Worm (Caenorhabditis elegans) whole organism, young adult: ENCODE results near the gene rps-3.
A peak's percentile ranks its signal among the peaks of the same experiment; 100 is the strongest.

Experiments used
- B0035.1 ChIP-seq: sonication (generic microtip); optimal IDR thresholded peaks from 2 replicates; lab custom pipeline; 2016; ENCODE audit warnings: missing genetic modification characterization, mild to moderate bottlenecking, missing compliant biosample characterization, missing genotype, missing genetic modification reagents
- B0261.1 ChIP-seq: sonication (generic microtip); optimal IDR thresholded peaks from 2 replicates; lab custom pipeline; 2016; ENCODE audit warnings: mild to moderate bottlenecking, missing genetic modification characterization, moderate library complexity, missing compliant biosample characterization
- B0336.3 ChIP-seq: fragments of 200-800 bp; sonication (Bioruptor generic); IDR thresholded peaks from 2 replicates; pipeline ENCODE4 v1.3.6; 2022; ENCODE audit warnings: missing genetic modification characterization, missing compliant biosample characterization
- F49E8.2 ChIP-seq: sonication (generic microtip); optimal IDR thresholded peaks from 3 replicates; lab custom pipeline; 2017; ENCODE audit warnings: missing genetic modification characterization, mild to moderate bottlenecking, missing compliant biosample characterization, antibody characterized with exemption, moderate library complexity; ENCODE audit not compliant: insufficient read depth
- T26A5.8 ChIP-seq: sonication (generic microtip); optimal IDR thresholded peaks from 2 replicates; lab custom pipeline; 2016; ENCODE audit warnings: missing genetic modification characterization, missing compliant biosample characterization
- Y53F4B.3 ChIP-seq: fragments of 200-800 bp; sonication (Bioruptor generic); IDR thresholded peaks from 2 replicates; pipeline ENCODE4 v1.3.6; 2022; ENCODE audit warnings: missing genetic modification reagents, missing genetic modification characterization, missing compliant biosample characterization
- Y53G8AR.9 ChIP-seq: fragments of 200-800 bp; sonication (Bioruptor generic); conservative IDR thresholded peaks from 2 replicates; pipeline ENCODE4 v1.3.6; 2022; ENCODE audit warnings: missing genetic modification reagents, missing genetic modification characterization, missing compliant biosample characterization
- Y56A3A.18 ChIP-seq: fragments of 200-800 bp; sonication (Bioruptor generic); IDR thresholded peaks from 2 replicates; pipeline ENCODE4 v1.3.6; 2022; ENCODE audit warnings: missing genetic modification reagents, missing genetic modification characterization, missing compliant biosample characterization
- Y67H2A.10 ChIP-seq: fragments of 200-800 bp; sonication (Bioruptor generic); conservative IDR thresholded peaks from 2 replicates; pipeline ENCODE4 v1.3.6; 2022; ENCODE audit warnings: missing genetic modification reagents, missing genetic modification characterization, missing compliant biosample characterization
- Y79H2A.3 ChIP-seq: fragments of 200-800 bp; sonication (Bioruptor generic); conservative IDR thresholded peaks from 2 replicates; pipeline ENCODE4 v1.3.6; 2022; ENCODE audit warnings: missing genetic modification reagents, missing genetic modification characterization, missing compliant biosample characterization
- akir-1 ChIP-seq: fragments of 200-800 bp; sonication (Bioruptor generic); optimal IDR thresholded peaks from 2 replicates; lab custom pipeline; 2018; ENCODE audit warnings: mild to moderate bottlenecking, missing genetic modification characterization, moderate library complexity, missing compliant biosample characterization
- attf-3 ChIP-seq: fragments of 200-800 bp; sonication (Bioruptor generic); conservative IDR thresholded peaks from 2 replicates; pipeline ENCODE4 v1.3.6; 2022; ENCODE audit warnings: missing genetic modification reagents, missing genetic modification characterization, missing compliant biosample characterization
- attf-5 ChIP-seq: fragments of 200-800 bp; sonication (Bioruptor generic); optimal IDR thresholded peaks from 2 replicates; lab custom pipeline; 2018; ENCODE audit warnings: mild to moderate bottlenecking, missing genetic modification characterization, missing compliant biosample characterization
- bed-2 ChIP-seq: fragments of 200-800 bp; sonication (Bioruptor generic); IDR thresholded peaks from 2 replicates; pipeline ENCODE4 v1.3.6; 2022; ENCODE audit warnings: missing genetic modification reagents, missing genetic modification characterization, missing compliant biosample characterization
- cebp-1 ChIP-seq, 2 experiments: fragments of 200-800 bp in 1 of 2; sonication (Bioruptor generic) in 1 of 2; sonication (generic microtip) in 1 of 2; IDR thresholded peaks in 1 of 2; optimal IDR thresholded peaks in 1 of 2; 2 replicates each; pipeline versions ENCODE4 v1.3.6 to Lab custom; 2017 to 2022; ENCODE audit warnings: missing compliant biosample characterization in 2 of 2, missing genetic modification characterization in 2 of 2, mild to moderate bottlenecking in 1 of 2, missing genetic modification reagents in 1 of 2, moderate library complexity in 1 of 2
- ceh-100 ChIP-seq: fragments of 200-800 bp; sonication (Bioruptor generic); IDR thresholded peaks from 2 replicates; pipeline ENCODE4 v1.3.6; 2022; ENCODE audit warnings: missing genetic modification reagents, missing genetic modification characterization, missing compliant biosample characterization
- ceh-27 ChIP-seq: fragments of 200-800 bp; sonication (Bioruptor generic); optimal IDR thresholded peaks from 2 replicates; lab custom pipeline; 2018; ENCODE audit warnings: mild to moderate bottlenecking, missing genetic modification characterization, moderate library complexity, missing compliant biosample characterization
- ceh-58 ChIP-seq: fragments of 200-800 bp; sonication (Bioruptor generic); IDR thresholded peaks from 2 replicates; pipeline ENCODE4 v1.3.6; 2022; ENCODE audit warnings: missing genetic modification characterization, missing compliant biosample characterization
- ceh-79 ChIP-seq: sonication (generic microtip); optimal IDR thresholded peaks from 2 replicates; lab custom pipeline; 2017; ENCODE audit warnings: mild to moderate bottlenecking, missing genetic modification characterization, missing compliant biosample characterization
- efl-1 ChIP-seq: fragments of 150-350 bp; optimal IDR thresholded peaks from 2 replicates; lab custom pipeline; 2014; ENCODE audit warnings: missing biosample characterization, missing genetic modification reagents, missing genetic modification characterization
- egl-18 ChIP-seq: fragments of 200-800 bp; sonication (Bioruptor generic); IDR thresholded peaks from 2 replicates; pipeline ENCODE4 v1.3.6; 2022; ENCODE audit warnings: missing genetic modification reagents, missing genetic modification characterization, missing compliant biosample characterization
- fkh-3 ChIP-seq: sonication (generic microtip); optimal IDR thresholded peaks from 2 replicates; lab custom pipeline; 2016; ENCODE audit warnings: mild to moderate bottlenecking, missing genetic modification characterization, missing compliant biosample characterization
- hlh-12 ChIP-seq: sonication (generic microtip); optimal IDR thresholded peaks from 2 replicates; lab custom pipeline; 2016; ENCODE audit warnings: missing genetic modification characterization, missing compliant biosample characterization
- hlh-26 ChIP-seq: fragments of 200-800 bp; sonication (Bioruptor generic); conservative IDR thresholded peaks from 2 replicates; pipeline ENCODE4 v1.3.6; 2022; ENCODE audit warnings: missing genetic modification reagents, missing genetic modification characterization, missing compliant biosample characterization
- hmg-1.2 ChIP-seq: fragments of 200-800 bp; sonication (Bioruptor generic); IDR thresholded peaks from 2 replicates; pipeline ENCODE4 v1.3.6; 2022; ENCODE audit warnings: missing genetic modification reagents, missing genetic modification characterization, missing compliant biosample characterization
- hmg-20 ChIP-seq: fragments of 200-800 bp; sonication (Bioruptor generic); IDR thresholded peaks from 2 replicates; pipeline ENCODE4 v1.3.6; 2022; ENCODE audit warnings: missing genetic modification reagents, missing genetic modification characterization, missing compliant biosample characterization
- hrde-1 ChIP-seq: sonication (generic microtip); optimal IDR thresholded peaks from 2 replicates; lab custom pipeline; 2016; ENCODE audit warnings: missing genetic modification characterization, mild to moderate bottlenecking, missing compliant biosample characterization, moderate library complexity, missing genotype, missing genetic modification reagents, borderline replicate concordance
- hsf-1 ChIP-seq: fragments of 200-800 bp; sonication (Bioruptor generic); IDR thresholded peaks from 2 replicates; pipeline ENCODE4 v1.3.6; 2022; ENCODE audit warnings: missing genetic modification reagents, missing genetic modification characterization, missing compliant biosample characterization
- let-526 ChIP-seq: fragments of 200-800 bp; sonication (Bioruptor generic); IDR thresholded peaks from 2 replicates; pipeline ENCODE4 v1.3.6; 2022; ENCODE audit warnings: missing genetic modification reagents, missing genetic modification characterization, missing compliant biosample characterization
- lin-40 ChIP-seq: sonication (generic microtip); optimal IDR thresholded peaks from 2 replicates; lab custom pipeline; 2016; ENCODE audit warnings: missing genetic modification characterization, mild to moderate bottlenecking, missing compliant biosample characterization, missing genotype, missing genetic modification reagents
- lsl-1 ChIP-seq: fragments of 200-800 bp; sonication (Bioruptor generic); optimal IDR thresholded peaks from 2 replicates; lab custom pipeline; 2018; ENCODE audit warnings: mild to moderate bottlenecking, missing genetic modification characterization, moderate library complexity, missing compliant biosample characterization
- lsy-27 ChIP-seq: sonication (generic microtip); optimal IDR thresholded peaks from 2 replicates; lab custom pipeline; 2017; ENCODE audit warnings: missing genetic modification characterization, mild to moderate bottlenecking, missing compliant biosample characterization, antibody characterized with exemption, missing genotype, borderline replicate concordance; ENCODE audit not compliant: insufficient read depth
- madf-10 ChIP-seq: sonication (generic microtip); optimal IDR thresholded peaks from 2 replicates; lab custom pipeline; 2016; ENCODE audit warnings: mild to moderate bottlenecking, missing genetic modification characterization, missing compliant biosample characterization
- madf-6 ChIP-seq: fragments of 200-800 bp; sonication (Bioruptor generic); IDR thresholded peaks from 2 replicates; pipeline ENCODE4 v1.3.6; 2022; ENCODE audit warnings: missing genetic modification reagents, missing genetic modification characterization, missing compliant biosample characterization
- mcd-1 ChIP-seq: fragments of 200-800 bp; sonication (Bioruptor generic); IDR thresholded peaks from 2 replicates; pipeline ENCODE4 v1.3.6; 2022; ENCODE audit warnings: missing genetic modification reagents, missing genetic modification characterization, missing compliant biosample characterization
- mel-28 ChIP-seq: sonication (generic microtip); optimal IDR thresholded peaks from 2 replicates; lab custom pipeline; 2016; ENCODE audit warnings: borderline replicate concordance, mild to moderate bottlenecking, missing genetic modification characterization, missing compliant biosample characterization
- mes-4 ChIP-seq: sonication (generic microtip); optimal IDR thresholded peaks from 2 replicates; lab custom pipeline; 2016; ENCODE audit warnings: missing genotype, missing genetic modification characterization, missing compliant biosample characterization
- mxl-1 ChIP-seq: sonication (generic microtip); optimal IDR thresholded peaks from 2 replicates; lab custom pipeline; 2016; ENCODE audit warnings: missing genetic modification characterization, missing compliant biosample characterization
- nfyb-1 ChIP-seq: fragments of 200-800 bp; sonication (Bioruptor generic); IDR thresholded peaks from 2 replicates; pipeline ENCODE4 v1.3.6; 2022; ENCODE audit warnings: missing genetic modification reagents, missing genetic modification characterization, missing compliant biosample characterization
- nhr-90 ChIP-seq: sonication (generic microtip); optimal IDR thresholded peaks from 2 replicates; lab custom pipeline; 2016; ENCODE audit warnings: missing genotype, mild to moderate bottlenecking, missing genetic modification characterization, missing compliant biosample characterization
- snpc-1.3 ChIP-seq: sonication (generic microtip); optimal IDR thresholded peaks from 2 replicates; lab custom pipeline; 2017; ENCODE audit warnings: missing genetic modification characterization, mild to moderate bottlenecking, missing compliant biosample characterization, antibody characterized with exemption, moderate library complexity, missing genotype, missing genetic modification reagents; ENCODE audit not compliant: insufficient read depth
- snpc-3.4 ChIP-seq: sonication (generic microtip); optimal IDR thresholded peaks from 2 replicates; lab custom pipeline; 2017; ENCODE audit warnings: missing genetic modification characterization, mild to moderate bottlenecking, missing compliant biosample characterization, antibody characterized with exemption, moderate library complexity, missing genotype, missing genetic modification reagents
- tbp1 ChIP-seq: fragments of 200-800 bp; sonication (Bioruptor generic); optimal IDR thresholded peaks from 2 replicates; lab custom pipeline; 2018; ENCODE audit warnings: mild to moderate bottlenecking, missing genetic modification characterization, missing compliant biosample characterization
- tlf-1 ChIP-seq: fragments of 200-800 bp; sonication (Bioruptor generic); optimal IDR thresholded peaks from 2 replicates; lab custom pipeline; 2018; ENCODE audit warnings: mild to moderate bottlenecking, missing genetic modification characterization, missing compliant biosample characterization
- unc-62 ChIP-seq: fragments of 150-350 bp; optimal IDR thresholded peaks from 2 replicates; lab custom pipeline; 2014; ENCODE audit warnings: missing biosample characterization, missing genetic modification reagents, missing genetic modification characterization
- xnd-1 ChIP-seq: sonication (generic microtip); optimal IDR thresholded peaks from 2 replicates; lab custom pipeline; 2016; ENCODE audit warnings: missing genotype, missing genetic modification reagents, missing genetic modification characterization, missing compliant biosample characterization
- ztf-6 ChIP-seq: fragments of 200-800 bp; sonication (Bioruptor generic); IDR thresholded peaks from 2 replicates; pipeline ENCODE4 v1.3.6; 2022; ENCODE audit warnings: missing genetic modification reagents, missing genetic modification characterization, missing compliant biosample characterization

rps-3 gene

ce11 chrIII:6173020-6173597, 33.5 kb upstream of the rps-3 start, which contains the start of the genes abcf-3 and F42A10.5 (continued):
- TF ChIP-seq mel-28 (tag; lab: Kevin White, UChicago) (no peak), Y79H2A.3 (GFP tag; lab: Robert Waterston, UW) (no peak), nhr-90 (tag; lab: Kevin White, UChicago) (no peak), mes-4 (no peak), Y67H2A.10 (no peak), Y53G8AR.9 (0 out of 2 replicates have a peak, but pooled peaks have one; percentile 58), snpc-1.3 (peak; percentile 67), hsf-1 (GFP tag; lab: Robert Waterston, UW) (no peak), unc-62 (GFP tag; lab: Kevin White, UChicago) (no peak), hlh-12 (tag; lab: Kevin White, UChicago) (no peak), efl-1 (GFP tag; lab: Kevin White, UChicago) (peak; percentile 23), ceh-100 (no peak), tlf-1 (peak; percentile 26), tbp1 (peak; percentile 23), F49E8.2 (tag; lab: Kevin White, UChicago) (no peak), B0035.1 (tag; lab: Kevin White, UChicago) (no peak), lin-40 (tag; lab: Kevin White, UChicago) (peak; percentile 52), B0336.3 (GFP tag; lab: Robert Waterston, UW) (no peak), Y53F4B.3 (GFP tag; lab: Robert Waterston, UW) (no peak), lsy-27 (tag; lab: Kevin White, UChicago) (no peak), ceh-58 (GFP tag; lab: Robert Waterston, UW) (no peak), ztf-6 (GFP tag; lab: Robert Waterston, UW) (no peak), hlh-26 (GFP tag; lab: Robert Waterston, UW) (no peak), attf-5 (GFP tag; lab: Kevin White, UChicago) (peak; percentile 33), T26A5.8 (tag; lab: Kevin White, UChicago) (no peak), cebp-1 (GFP tag; IDR thresholded peaks at IDR 0.05; lab: Robert Waterston, UW) (no peak), cebp-1 (tag; optimal IDR thresholded peaks at IDR 0.05; lab: Kevin White, UChicago) (peak; percentile 93), madf-10 (tag; lab: Kevin White, UChicago) (no peak), hmg-20 (GFP tag; lab: Robert Waterston, UW) (no peak), hmg-1.2 (GFP tag; lab: Robert Waterston, UW) (no peak), nfyb-1 (0 out of 2 replicates have a peak, but pooled peaks have one; percentile 40), Y56A3A.18 (GFP tag; lab: Robert Waterston, UW) (no peak), mxl-1 (tag; lab: Kevin White, UChicago) (no peak), B0261.1 (tag; lab: Kevin White, UChicago) (no peak), ceh-79 (no peak), akir-1 (GFP tag; lab: Kevin White, UChicago) (no peak), egl-18 (GFP tag; lab: Robert Waterston, UW) (no peak), let-526 (GFP tag; lab: Robert Waterston, UW) (no peak), hrde-1 (tag; lab: Kevin White, UChicago) (no peak), bed-2 (GFP tag; lab: Robert Waterston, UW) (no peak), ceh-27 (GFP tag; lab: Kevin White, UChicago) (no peak), attf-3 (0 out of 2 replicates have a peak, but pooled peaks have one; percentile 12), snpc-3.4 (peak; percentile 29), fkh-3 (tag; lab: Kevin White, UChicago) (no peak), lsl-1 (GFP tag; lab: Kevin White, UChicago) (peak; percentile 47), xnd-1 (peak; percentile 28), mcd-1 (GFP tag; lab: Robert Waterston, UW) (peak; percentile 66), madf-6 (GFP tag; lab: Robert Waterston, UW) (peak; percentile 55; the same call in 1 of the 2 replicates)
